Fruit fly (Drosophila melanogaster): ENCODE measurements around the gene Mpi.

Gene Mpi

DNA sequence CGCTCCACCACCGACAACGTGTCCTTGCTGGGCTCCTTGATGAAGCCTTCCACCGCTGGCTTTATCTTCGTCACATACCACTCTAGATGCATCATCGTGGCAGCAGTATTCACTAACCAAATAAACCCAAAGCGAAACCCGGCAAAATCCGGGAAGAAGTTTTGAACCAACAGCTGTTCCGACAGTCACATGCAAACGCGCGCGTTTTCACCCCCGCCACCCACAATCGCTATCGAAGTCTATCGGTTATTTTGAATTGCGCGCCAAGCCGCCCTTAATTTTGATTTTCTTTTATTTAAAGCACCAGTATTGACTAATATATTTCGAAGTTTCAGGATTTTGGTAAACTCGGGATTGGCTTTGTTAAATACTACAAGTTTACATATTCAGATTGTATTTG lies 4.9 kb upstream of the Mpi start, which contains the start of gene Tti1 (continued):
- no peak for TF ChIP-seq h (optimal IDR thresholded peaks at IDR 0.05)
- no peak for TF ChIP-seq CG4328 (GFP tag; optimal IDR thresholded peaks at IDR 0.05)
- no peak for TF ChIP-seq Rx (GFP tag; IDR thresholded peaks at IDR 0.05)
- peak; percentile 14 for TF ChIP-seq CG15514 (GFP tag; optimal IDR thresholded peaks at IDR 0.05)
- TF ChIP-seq Dp (GFP tag; optimal IDR thresholded peaks at IDR 0.05): peak; percentile 86
- TF ChIP-seq CG7556 (GFP tag; optimal IDR thresholded peaks at IDR 0.05): no peak
- TF ChIP-seq CG8478 (optimal IDR thresholded peaks at IDR 0.05): no peak
- peak; percentile 39 to 91 for TF ChIP-seq crp (GFP tag; optimal IDR thresholded peaks at IDR 0.05)
- TF ChIP-seq Doc3 (GFP tag; IDR thresholded peaks at IDR 0.05; ENCODE audit: partially characterized antibody): 0 out of 3 replicates have a peak, but pooled peaks have one; percentile 43
- peak; percentile 56; the same call in 2 of the 3 replicates for TF ChIP-seq CG34224 (GFP tag; IDR thresholded peaks at IDR 0.05; ENCODE audit: partially characterized antibody)
- TF ChIP-seq C15 (GFP tag; IDR thresholded peaks at IDR 0.05): no peak
- peak; percentile 26 for TF ChIP-seq Sin3A (optimal IDR thresholded peaks at IDR 0.05)
- TF ChIP-seq ara (GFP tag; IDR thresholded peaks at IDR 0.05): no peak
- TF ChIP-seq Oaz (GFP tag; IDR thresholded peaks at IDR 0.05): no peak
- no peak for TF ChIP-seq CG32767 (GFP tag; IDR thresholded peaks at IDR 0.05)
- peak; percentile 73 for TF ChIP-seq CG13287 (GFP tag; IDR thresholded peaks at IDR 0.05; ENCODE audit: partially characterized antibody)
- no peak for TF ChIP-seq shn (GFP tag; optimal IDR thresholded peaks at IDR 0.05)
- TF ChIP-seq zen2 (GFP tag; IDR thresholded peaks at IDR 0.05; ENCODE audit: partially characterized antibody): 0 out of 3 replicates have a peak, but pooled peaks have one; percentile 7
- TF ChIP-seq CG6813 (GFP tag; optimal IDR thresholded peaks at IDR 0.05): no peak
- peak; percentile 83 for TF ChIP-seq Dref (GFP tag; IDR thresholded peaks at IDR 0.05)
- TF ChIP-seq Dll (GFP tag; IDR thresholded peaks at IDR 0.05; ENCODE audit: partially characterized antibody): peak; percentile 48; the same call in 1 of the 4 replicates
- peak; percentile 61; the same call in 2 of the 3 replicates for TF ChIP-seq CG6791 (GFP tag; IDR thresholded peaks at IDR 0.05; ENCODE audit: partially characterized antibody)
- TF ChIP-seq E2f2 (GFP tag; IDR thresholded peaks at IDR 0.05): peak; percentile 92
- TF ChIP-seq klu (GFP tag; IDR thresholded peaks at IDR 0.05): peak; percentile 57; the same call in 1 of the 2 replicates
- TF ChIP-seq bbx (GFP tag; IDR thresholded peaks at IDR 0.05; ENCODE audit: partially characterized antibody): peak; percentile 67
- no peak for TF ChIP-seq tgo (GFP tag; IDR thresholded peaks at IDR 0.05)
- peak; percentile 56 for TF ChIP-seq pzg (GFP tag; optimal IDR thresholded peaks at IDR 0.05)
- TF ChIP-seq BEAF-32 (GFP tag; optimal IDR thresholded peaks at IDR 0.05): peak; percentile 38
- TF ChIP-seq CG18011 (GFP tag; optimal IDR thresholded peaks at IDR 0.05): no peak
- TF ChIP-seq fd96Cb (tag; optimal IDR thresholded peaks at IDR 0.05): no peak
- no peak for TF ChIP-seq ase (GFP tag; IDR thresholded peaks at IDR 0.05)
- TF ChIP-seq CG7372 (GFP tag; IDR thresholded peaks at IDR 0.05): no peak
- no peak for TF ChIP-seq slou (GFP tag; optimal IDR thresholded peaks at IDR 0.05)
- no peak for TF ChIP-seq aop (GFP tag; IDR thresholded peaks at IDR 0.05)
- TF ChIP-seq ken (GFP tag; IDR thresholded peaks at IDR 0.05): no peak
- TF ChIP-seq unc-4 (GFP tag; IDR thresholded peaks at IDR 0.05; ENCODE audit: partially characterized antibody): 0 out of 2 replicates have a peak, but pooled peaks have one; percentile 18
- no peak for TF ChIP-seq p53 (GFP tag; optimal IDR thresholded peaks at IDR 0.05)
- TF ChIP-seq en (GFP tag; optimal IDR thresholded peaks at IDR 0.05): no peak
- TF ChIP-seq CG7963 (GFP tag; IDR thresholded peaks at IDR 0.05; ENCODE audit: partially characterized antibody): 0 out of 3 replicates have a peak, but pooled peaks have one; percentile 48
- no peak for TF ChIP-seq YL-1 (GFP tag; optimal IDR thresholded peaks at IDR 0.05)
- TF ChIP-seq HLH4C (GFP tag; IDR thresholded peaks at IDR 0.05; ENCODE audit: partially characterized antibody): peak; percentile 64
- no peak for TF ChIP-seq CG30020 (tag; optimal IDR thresholded peaks at IDR 0.05)
- TF ChIP-seq yki (optimal IDR thresholded peaks at IDR 0.05): no peak
- TF ChIP-seq CG14050 (GFP tag; IDR thresholded peaks at IDR 0.05): no peak
- no peak for TF ChIP-seq Spps (tag; optimal IDR thresholded peaks at IDR 0.05)
- no peak for TF ChIP-seq CG2116 (GFP tag; optimal IDR thresholded peaks at IDR 0.05)
- TF ChIP-seq repo (GFP tag; optimal IDR thresholded peaks at IDR 0.05): no peak
- peak; percentile 38; the same call in 1 of the 2 replicates for TF ChIP-seq hbn (GFP tag; IDR thresholded peaks at IDR 0.05; ENCODE audit: partially characterized antibody)
- TF ChIP-seq CG12155 (GFP tag; optimal IDR thresholded peaks at IDR 0.05): no peak
- TF ChIP-seq CG6654 (GFP tag; optimal IDR thresholded peaks at IDR 0.05): no peak

All from whole organism, embryonic.